Fruit fly (Drosophila melanogaster): ENCODE measurements around the gene CG42831.

Gene CG42831

dm6 chr3L:10833222-10833621 is 18.6 kb downstream of the CG42831 start (continued):
- TF ChIP-seq fru (optimal IDR thresholded peaks at IDR 0.05), result no peak
- no peak for TF ChIP-seq tna (GFP tag; IDR thresholded peaks at IDR 0.05; ENCODE audit: partially characterized antibody)
- no peak for TF ChIP-seq Blimp-1 (GFP tag; optimal IDR thresholded peaks at IDR 0.05)
- no peak for TF ChIP-seq CG4820 (GFP tag; optimal IDR thresholded peaks at IDR 0.05)
- peak; percentile 83 for TF ChIP-seq D19A (tag; optimal IDR thresholded peaks at IDR 0.05)
- TF ChIP-seq CG8281 (tag; optimal IDR thresholded peaks at IDR 0.05), result no peak
- no peak for TF ChIP-seq CG11398 (GFP tag; optimal IDR thresholded peaks at IDR 0.05)
- TF ChIP-seq CoRest (tag; optimal IDR thresholded peaks at IDR 0.05), result peak; percentile 32
- TF ChIP-seq Xbp1 (GFP tag; optimal IDR thresholded peaks at IDR 0.05), result no peak
- TF ChIP-seq unpg (GFP tag; optimal IDR thresholded peaks at IDR 0.05), result no peak
- no peak for TF ChIP-seq CG15514 (GFP tag; optimal IDR thresholded peaks at IDR 0.05)
- no peak for TF ChIP-seq repo (GFP tag; optimal IDR thresholded peaks at IDR 0.05)
- TF ChIP-seq trh (GFP tag; optimal IDR thresholded peaks at IDR 0.05), result no peak
- no peak for TF ChIP-seq CG4854 (GFP tag; optimal IDR thresholded peaks at IDR 0.05)
- TF ChIP-seq Fer1 (GFP tag; optimal IDR thresholded peaks at IDR 0.05), result peak; percentile 30
- TF ChIP-seq gsb-n (tag; optimal IDR thresholded peaks at IDR 0.05), result no peak
- TF ChIP-seq psq (GFP tag; optimal IDR thresholded peaks at IDR 0.05), result no peak
- TF ChIP-seq Sox102F (GFP tag; optimal IDR thresholded peaks at IDR 0.05), result peak; percentile 39
- no peak for TF ChIP-seq zfh1 (GFP tag; IDR thresholded peaks at IDR 0.05)
- TF ChIP-seq exex (tag; optimal IDR thresholded peaks at IDR 0.05), result no peak
- TF ChIP-seq bsh (GFP tag; optimal IDR thresholded peaks at IDR 0.05), result no peak
- peak; percentile 10 for TF ChIP-seq CG17359 (tag; optimal IDR thresholded peaks at IDR 0.05)
- no peak for TF ChIP-seq Opbp (GFP tag; IDR thresholded peaks at IDR 0.05; ENCODE audit: partially characterized antibody)
- TF ChIP-seq Neu2 (GFP tag; optimal IDR thresholded peaks at IDR 0.05; ENCODE audit: borderline replicate concordance), result no peak
- no peak for TF ChIP-seq CG12299 (tag; optimal IDR thresholded peaks at IDR 0.05)
- no peak for TF ChIP-seq CG7372 (GFP tag; IDR thresholded peaks at IDR 0.05)
- TF ChIP-seq p53 (GFP tag; optimal IDR thresholded peaks at IDR 0.05), result no peak
- no peak for TF ChIP-seq tio (GFP tag; optimal IDR thresholded peaks at IDR 0.05)
- no peak for TF ChIP-seq emc (GFP tag; optimal IDR thresholded peaks at IDR 0.05)
- no peak for TF ChIP-seq ssp (GFP tag; IDR thresholded peaks at IDR 0.05)
- TF ChIP-seq CG3726 (GFP tag; IDR thresholded peaks at IDR 0.05), result no peak
- peak; percentile 21 for TF ChIP-seq lab (GFP tag; optimal IDR thresholded peaks at IDR 0.05)
- TF ChIP-seq E2f2 (GFP tag; IDR thresholded peaks at IDR 0.05), result no peak
- TF ChIP-seq CG8924 (tag; optimal IDR thresholded peaks at IDR 0.05), result no peak
- TF ChIP-seq eyg (GFP tag; optimal IDR thresholded peaks at IDR 0.05), result no peak
- no peak for TF ChIP-seq HmgZ (tag; optimal IDR thresholded peaks at IDR 0.05)
- peak; percentile 21 for TF ChIP-seq CG18599 (GFP tag; optimal IDR thresholded peaks at IDR 0.05)
- TF ChIP-seq CG1602 (GFP tag; optimal IDR thresholded peaks at IDR 0.05), result no peak
- 0 out of 2 replicates have a peak, but pooled peaks have one; percentile 8 for TF ChIP-seq esg (GFP tag; conservative IDR thresholded peaks at IDR 0.05)
- TF ChIP-seq Sox100B (GFP tag; optimal IDR thresholded peaks at IDR 0.05), result peak; percentile 10
- TF ChIP-seq CG11093 (GFP tag; IDR thresholded peaks at IDR 0.05), result no peak
- TF ChIP-seq Stat92E (GFP tag; optimal IDR thresholded peaks at IDR 0.05), result no peak
- TF ChIP-seq ara (GFP tag; IDR thresholded peaks at IDR 0.05), result no peak
- TF ChIP-seq CG18262 (tag; optimal IDR thresholded peaks at IDR 0.05), result peak; percentile 7
- no peak for TF ChIP-seq CG32772 (GFP tag; IDR thresholded peaks at IDR 0.05)
- TF ChIP-seq gem (tag; optimal IDR thresholded peaks at IDR 0.05), result peak; percentile 46
- TF ChIP-seq tgo (GFP tag; IDR thresholded peaks at IDR 0.05), result no peak
- no peak for TF ChIP-seq kay (GFP tag; optimal IDR thresholded peaks at IDR 0.05)
- no peak for TF ChIP-seq CG14014 (GFP tag; IDR thresholded peaks at IDR 0.05)
- TF ChIP-seq Dek (tag; optimal IDR thresholded peaks at IDR 0.05), result no peak
- TF ChIP-seq dm (GFP tag; optimal IDR thresholded peaks at IDR 0.05), result no peak

Measured in whole organism, embryonic.